Worm (Caenorhabditis elegans): ENCODE results near the gene nlp-14.

The nlp-14 gene

DNA sequence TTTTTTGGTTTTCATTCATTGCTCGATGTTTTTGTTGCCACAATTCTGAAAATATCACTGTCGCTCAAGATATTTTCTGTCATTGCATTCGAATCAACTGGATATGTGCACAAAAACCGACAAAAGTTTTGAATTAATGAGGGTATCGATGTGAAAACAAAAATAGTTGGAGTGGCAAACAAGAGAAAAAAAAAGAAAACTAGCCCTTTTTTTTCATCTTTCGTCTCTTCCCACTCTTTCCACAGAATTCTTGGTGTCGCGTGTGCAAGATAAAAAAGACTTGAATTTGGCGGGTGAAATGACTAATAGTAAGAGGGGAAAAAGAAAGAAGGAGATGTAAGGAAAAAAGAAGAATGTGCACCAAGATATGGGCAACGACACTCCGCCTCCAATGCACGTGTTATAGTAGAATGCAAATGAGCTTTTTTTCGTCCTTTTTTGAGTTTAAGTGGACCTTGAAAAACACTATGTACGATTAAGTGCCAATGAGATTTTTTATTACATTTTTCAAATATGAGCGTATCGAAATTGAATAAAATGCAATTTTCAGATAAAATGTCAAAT, 50.0 kb downstream of the nlp-14 start, which contains the start of the genes ubc-22 and ubc-21:
Gene ubc-22, minus strand, starts transcription at position 51 of the 564 bp plus-strand sequence.
Gene ubc-21, plus strand, starts transcription at position 514 of the 564 bp plus-strand sequence.
- TF ChIP-seq set-16 (GFP tag; IDR thresholded peaks at IDR 0.05) (no peak), T20F7.1 (GFP tag; optimal IDR thresholded peaks at IDR 0.05) (peak; percentile 5), rbr-2 (tag; optimal IDR thresholded peaks at IDR 0.05) (no peak), unc-62 (GFP tag; optimal IDR thresholded peaks at IDR 0.05 in 1 of 2) (peak in 1 of 2 experiments; percentile 3), unc-62 (tag; optimal IDR thresholded peaks at IDR 0.05) (no peak), madf-5 (GFP tag; IDR thresholded peaks at IDR 0.05) (no peak), fos-1 (tag; optimal IDR thresholded peaks at IDR 0.05) (no peak), hlh-30 (tag; optimal IDR thresholded peaks at IDR 0.05; ENCODE audit: insufficient read depth) (peak; percentile 20), egl-43 (GFP tag; IDR thresholded peaks at IDR 0.05) (no peak), dpl-1 (GFP tag; optimal IDR thresholded peaks at IDR 0.05) (peak; percentile 13), mdl-1 (tag; optimal IDR thresholded peaks at IDR 0.05) (peak in 1 of 2 experiments; percentile 67), snpc-1.2 (GFP tag; IDR thresholded peaks at IDR 0.05) (no peak), unc-130 (GFP tag; optimal IDR thresholded peaks at IDR 0.05) (no peak), tra-1 (GFP tag; IDR thresholded peaks at IDR 0.05) (no peak), nhr-102 (tag; optimal IDR thresholded peaks at IDR 0.05) (no peak), hlh-11 (tag; optimal IDR thresholded peaks at IDR 0.05) (no peak)
